Worm (Caenorhabditis elegans): ENCODE measurements around the gene Y17D7B.10.

ce11 chrV:18786694-18787093 lies 3.2 kb downstream of the Y17D7B.10 start, which contains the start of gene Y17D7B.3:
- no peak for TF ChIP-seq lin-14 (GFP tag; optimal IDR thresholded peaks at IDR 0.05)
- no peak for TF ChIP-seq egl-27 (tag; optimal IDR thresholded peaks at IDR 0.05)
